Fruit fly (Drosophila melanogaster): ENCODE results near the gene CG16974.

DNA sequence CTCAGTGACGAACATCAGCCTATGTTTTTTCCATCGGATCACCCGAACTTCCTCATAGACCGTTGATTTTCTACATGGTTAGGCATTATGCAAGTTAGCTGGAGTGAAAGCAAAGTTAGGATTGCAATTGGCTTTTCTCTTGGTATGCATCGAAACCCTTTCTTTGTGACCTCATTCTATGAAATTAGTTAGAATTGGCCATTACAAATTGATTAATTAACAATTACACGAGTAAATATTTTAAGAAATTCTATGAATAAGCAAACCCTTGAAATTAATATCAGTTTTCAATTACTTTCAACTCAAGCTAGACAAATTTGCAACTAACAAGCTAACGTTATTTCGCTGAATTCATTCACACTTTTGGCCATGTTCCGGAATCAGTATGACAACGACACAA lies 40.0 kb upstream of the CG16974 start, which contains the start of gene Prosalpha6T:
- no peak for TF ChIP-seq CG8478 (optimal IDR thresholded peaks at IDR 0.05)
- no peak for TF ChIP-seq CTCF (optimal IDR thresholded peaks at IDR 0.05)

Measured in S2 (cell line).